Fruit fly (Drosophila melanogaster): Measurements from ENCODE around the gene Gs1.

The Gs1 gene

dm6 chr2L:128977-129941, 2.6 kb upstream of the Gs1 start (continued):
- TF ChIP-seq Nf-YC (tag; optimal IDR thresholded peaks at IDR 0.05) (peak; percentile 74), otp (GFP tag; IDR thresholded peaks at IDR 0.05) (peak; percentile 43; the same call in 1 of the 3 replicates), cas (GFP tag; IDR thresholded peaks at IDR 0.05) (peak; percentile 36; the same call in 1 of the 2 replicates), dysf (GFP tag; IDR thresholded peaks at IDR 0.05) (no peak), CG11723 (GFP tag; optimal IDR thresholded peaks at IDR 0.05) (peak; percentile 10), ttk (GFP tag; IDR thresholded peaks at IDR 0.05) (no peak; the same call in 1 of the 2 replicates), CG10274 (GFP tag; optimal IDR thresholded peaks at IDR 0.05) (no peak), CG3726 (GFP tag; IDR thresholded peaks at IDR 0.05) (no peak), CG14710 (tag; optimal IDR thresholded peaks at IDR 0.05) (peak; percentile 4), CG16815 (GFP tag; optimal IDR thresholded peaks at IDR 0.05) (no peak), lov (optimal IDR thresholded peaks at IDR 0.05) (no peak), lov (GFP tag; IDR thresholded peaks at IDR 0.05) (0 out of 3 replicates have a peak, but pooled peaks have one; percentile 46), jigr1 (GFP tag; IDR thresholded peaks at IDR 0.05) (no peak), fru (optimal IDR thresholded peaks at IDR 0.05) (no peak), da (GFP tag; optimal IDR thresholded peaks at IDR 0.05) (no peak), chn (GFP tag; optimal IDR thresholded peaks at IDR 0.05) (no peak), ara (GFP tag; IDR thresholded peaks at IDR 0.05) (0 out of 2 replicates have a peak, but pooled peaks have one; percentile 14), dm (GFP tag; optimal IDR thresholded peaks at IDR 0.05) (peak; percentile 11), Gug (GFP tag; IDR thresholded peaks at IDR 0.05) (no peak; the same call in 3 of the 4 replicates), CG17361 (GFP tag; IDR thresholded peaks at IDR 0.05) (no peak), Hmx (GFP tag; optimal IDR thresholded peaks at IDR 0.05) (no peak), CG12219 (GFP tag; optimal IDR thresholded peaks at IDR 0.05) (no peak), repo (GFP tag; optimal IDR thresholded peaks at IDR 0.05) (no peak), CG6654 (GFP tag; optimal IDR thresholded peaks at IDR 0.05) (no peak), Hr39 (optimal IDR thresholded peaks at IDR 0.05) (no peak), twi (tag; optimal IDR thresholded peaks at IDR 0.05) (no peak), Aef1 (GFP tag; IDR thresholded peaks at IDR 0.05) (no peak), fd3F (GFP tag; optimal IDR thresholded peaks at IDR 0.05) (no peak), prd (optimal IDR thresholded peaks at IDR 0.05) (no peak), prd (GFP tag; IDR thresholded peaks at IDR 0.05) (no peak), gcm (GFP tag; optimal IDR thresholded peaks at IDR 0.05) (peak; percentile 78), her (GFP tag; optimal IDR thresholded peaks at IDR 0.05) (peak; percentile 58), gsb-n (tag; optimal IDR thresholded peaks at IDR 0.05) (no peak), Tbp (GFP tag; optimal IDR thresholded peaks at IDR 0.05) (no peak), CG9215 (GFP tag; IDR thresholded peaks at IDR 0.05) (no peak), B-H1 (GFP tag; IDR thresholded peaks at IDR 0.05) (no peak; the same call in 2 of the 3 replicates), unpg (GFP tag; optimal IDR thresholded peaks at IDR 0.05) (peak; percentile 11), dan (GFP tag; IDR thresholded peaks at IDR 0.05) (no peak), mam (GFP tag; optimal IDR thresholded peaks at IDR 0.05) (no peak), CG6272 (GFP tag; IDR thresholded peaks at IDR 0.05) (0 out of 2 replicates have a peak, but pooled peaks have one; percentile 12), fd64A (GFP tag; optimal IDR thresholded peaks at IDR 0.05) (no peak), CG18619 (GFP tag; optimal IDR thresholded peaks at IDR 0.05) (no peak), CG10565 (GFP tag; optimal IDR thresholded peaks at IDR 0.05) (no peak), Doc3 (GFP tag; IDR thresholded peaks at IDR 0.05; ENCODE audit: partially characterized antibody) (no peak), bowl (GFP tag; IDR thresholded peaks at IDR 0.05) (peak; percentile 57; the same call in 1 of the 2 replicates), Eip74EF (GFP tag; optimal IDR thresholded peaks at IDR 0.05) (peak in 1 of 2 experiments; percentile 35), zfh1 (GFP tag; IDR thresholded peaks at IDR 0.05) (peak; percentile 60; the same call in 2 of the 3 replicates), ken (GFP tag; IDR thresholded peaks at IDR 0.05) (0 out of 3 replicates have a peak, but pooled peaks have one; percentile 20), Rfx (GFP tag; IDR thresholded peaks at IDR 0.05) (peak; percentile 60), ftz-f1 (GFP tag; optimal IDR thresholded peaks at IDR 0.05) (peak; percentile 70)

All from whole organism, embryonic.